Fruit fly (Drosophila melanogaster): Measurements from ENCODE around the gene Rab40.

Rab40 gene

dm6 chrX:12462936-12463558, at the start of gene Rab40, which contains the start of gene CG42258:
Gene Rab40, minus strand, starts transcription at chrX:12463112.
Gene CG42258, plus strand, starts transcription at chrX:12463528.
- TF ChIP-seq EcR (GFP tag; optimal IDR thresholded peaks at IDR 0.05) (no peak), psq (optimal IDR thresholded peaks at IDR 0.05) (no peak), Dll (optimal IDR thresholded peaks at IDR 0.05) (no peak), pan (optimal IDR thresholded peaks at IDR 0.05) (no peak), usp (GFP tag; optimal IDR thresholded peaks at IDR 0.05) (no peak), CG8478 (optimal IDR thresholded peaks at IDR 0.05) (no peak)

DNA sequence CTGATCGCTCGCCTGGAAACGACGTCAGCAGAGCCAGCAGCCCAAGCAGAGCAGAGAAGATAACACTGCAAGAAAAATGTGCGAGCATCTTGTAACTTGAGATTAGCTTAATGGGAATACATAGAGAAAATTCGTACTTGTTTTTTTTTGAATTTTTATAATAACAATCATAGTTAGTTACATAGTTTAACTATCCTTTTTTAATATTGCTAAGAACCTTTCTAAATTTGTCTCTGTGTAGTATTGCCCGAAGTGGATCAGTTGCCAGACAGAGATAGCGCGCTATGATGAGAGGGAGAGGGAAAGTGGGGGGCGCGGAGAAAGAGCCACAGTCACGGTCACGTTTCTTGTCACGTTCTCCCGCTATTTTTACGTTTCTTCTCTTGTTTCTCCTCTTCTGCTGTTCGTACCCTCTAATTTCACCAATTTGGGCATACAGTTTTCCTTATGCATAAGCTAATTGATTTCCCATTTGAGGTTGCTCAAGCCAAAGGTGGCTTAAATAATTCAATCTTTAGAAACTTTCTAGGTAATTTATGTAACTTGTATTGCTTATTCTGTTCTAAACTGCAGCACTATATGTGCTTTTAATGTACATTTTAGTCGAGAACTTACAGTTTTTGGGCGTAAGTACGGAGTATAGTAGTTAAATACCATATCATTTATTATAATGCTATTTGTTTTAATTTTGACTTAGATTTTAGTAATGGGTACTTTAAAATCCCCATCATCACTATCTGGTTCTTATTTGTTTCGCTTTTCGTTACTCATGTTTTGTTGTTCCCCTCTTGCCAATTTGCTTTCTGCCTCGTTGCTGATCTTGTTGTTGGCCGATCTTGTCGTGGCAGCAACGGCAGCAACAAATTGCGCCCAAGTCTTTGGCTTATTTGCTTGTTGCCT, 48.1 kb upstream of the Rab40 start:
- TF ChIP-seq pan (optimal IDR thresholded peaks at IDR 0.05) (peak; percentile 74), Dll (optimal IDR thresholded peaks at IDR 0.05) (no peak), usp (GFP tag; optimal IDR thresholded peaks at IDR 0.05) (no peak), CG8478 (optimal IDR thresholded peaks at IDR 0.05) (no peak), psq (optimal IDR thresholded peaks at IDR 0.05) (no peak), EcR (GFP tag; optimal IDR thresholded peaks at IDR 0.05) (no peak)

- TF ChIP-seq EcR (GFP tag; optimal IDR thresholded peaks at IDR 0.05), result no peak
- TF ChIP-seq pan (optimal IDR thresholded peaks at IDR 0.05), result no peak
- no peak for TF ChIP-seq usp (GFP tag; optimal IDR thresholded peaks at IDR 0.05)
- TF ChIP-seq Dll (optimal IDR thresholded peaks at IDR 0.05), result no peak
- TF ChIP-seq CG8478 (optimal IDR thresholded peaks at IDR 0.05), result no peak
- no peak for TF ChIP-seq psq (optimal IDR thresholded peaks at IDR 0.05)
These were observed 44.7 kb upstream of the Rab40 start for dm6 chrX:12507589-12507988.

DNA sequence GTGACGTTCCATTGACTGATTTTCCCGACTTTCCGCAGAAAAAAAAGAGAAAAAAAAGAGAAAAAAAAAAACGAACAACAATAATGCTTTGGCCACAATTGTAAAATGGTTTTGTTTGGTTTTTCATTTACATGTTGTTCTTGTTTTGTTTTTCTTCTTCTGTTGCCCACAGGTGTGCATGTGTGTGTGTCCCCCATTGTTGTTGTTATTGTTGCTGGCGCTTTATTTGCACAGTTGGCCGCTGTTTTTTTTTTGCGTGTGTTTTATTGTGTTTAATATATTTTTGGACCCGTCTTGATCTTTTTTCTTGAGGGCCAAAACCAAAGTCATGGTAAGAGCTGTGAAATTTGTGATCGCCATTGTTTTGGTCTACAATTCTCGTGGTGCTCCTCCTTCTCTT, 35.2 kb upstream of the Rab40 start:
- TF ChIP-seq pan (optimal IDR thresholded peaks at IDR 0.05) (no peak), EcR (GFP tag; optimal IDR thresholded peaks at IDR 0.05) (no peak), usp (GFP tag; optimal IDR thresholded peaks at IDR 0.05) (no peak)

DNA sequence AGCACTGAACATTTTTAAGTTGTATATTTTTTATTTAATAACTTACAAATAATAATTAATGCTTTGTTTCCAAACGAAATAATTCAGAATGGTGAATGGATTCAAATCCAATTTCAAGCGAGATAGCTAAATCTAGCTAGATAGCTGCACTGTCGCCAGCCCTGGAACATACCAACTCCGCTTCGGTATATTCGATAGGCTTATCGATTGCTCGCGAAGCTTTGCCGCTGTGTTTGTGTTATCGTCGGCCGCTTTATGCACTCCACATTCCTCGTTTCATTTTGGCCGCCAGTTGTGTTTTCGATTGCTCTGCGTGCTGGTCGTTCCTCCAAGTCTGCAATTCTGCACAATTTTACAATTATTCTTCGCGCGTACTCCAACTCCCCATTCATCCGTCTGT, 34.0 kb upstream of the Rab40 start, which contains the start of gene mdu:
mdu (plus strand) TSS at position 259 of the 400 bp plus-strand sequence.
- TF ChIP-seq pan (optimal IDR thresholded peaks at IDR 0.05), result no peak
- no peak for TF ChIP-seq CG8478 (optimal IDR thresholded peaks at IDR 0.05)
- TF ChIP-seq usp (GFP tag; optimal IDR thresholded peaks at IDR 0.05), result no peak
- no peak for TF ChIP-seq Dll (optimal IDR thresholded peaks at IDR 0.05)
- TF ChIP-seq psq (optimal IDR thresholded peaks at IDR 0.05), result no peak
- TF ChIP-seq EcR (GFP tag; optimal IDR thresholded peaks at IDR 0.05), result no peak

dm6 chrX:12496497-12496896, 33.6 kb upstream of the Rab40 start, which contains the start of gene Mks1:
Gene Mks1, minus strand, starts transcription at chrX:12496597.
- TF ChIP-seq psq (optimal IDR thresholded peaks at IDR 0.05), result no peak
- no peak for TF ChIP-seq CG8478 (optimal IDR thresholded peaks at IDR 0.05)
- TF ChIP-seq pan (optimal IDR thresholded peaks at IDR 0.05), result no peak
- TF ChIP-seq EcR (GFP tag; optimal IDR thresholded peaks at IDR 0.05), result no peak
- no peak for TF ChIP-seq usp (GFP tag; optimal IDR thresholded peaks at IDR 0.05)
- no peak for TF ChIP-seq Dll (optimal IDR thresholded peaks at IDR 0.05)

dm6 chrX:12489991-12490390, 27.1 kb upstream of the Rab40 start, which contains the start of gene Lsp1alpha:
Gene Lsp1alpha, plus strand, starts transcription at chrX:12490291.
- TF ChIP-seq Dll (optimal IDR thresholded peaks at IDR 0.05), result no peak
- no peak for TF ChIP-seq EcR (GFP tag; optimal IDR thresholded peaks at IDR 0.05)
- TF ChIP-seq pan (optimal IDR thresholded peaks at IDR 0.05), result no peak
- TF ChIP-seq usp (GFP tag; optimal IDR thresholded peaks at IDR 0.05), result no peak
- TF ChIP-seq psq (optimal IDR thresholded peaks at IDR 0.05), result no peak
- no peak for TF ChIP-seq CG8478 (optimal IDR thresholded peaks at IDR 0.05)

- TF ChIP-seq CG8478 (optimal IDR thresholded peaks at IDR 0.05) (no peak), psq (optimal IDR thresholded peaks at IDR 0.05) (no peak), usp (GFP tag; optimal IDR thresholded peaks at IDR 0.05) (no peak), pan (optimal IDR thresholded peaks at IDR 0.05) (no peak)
These were observed 24.6 kb upstream of the Rab40 start for dm6 chrX:12487485-12487884.

DNA sequence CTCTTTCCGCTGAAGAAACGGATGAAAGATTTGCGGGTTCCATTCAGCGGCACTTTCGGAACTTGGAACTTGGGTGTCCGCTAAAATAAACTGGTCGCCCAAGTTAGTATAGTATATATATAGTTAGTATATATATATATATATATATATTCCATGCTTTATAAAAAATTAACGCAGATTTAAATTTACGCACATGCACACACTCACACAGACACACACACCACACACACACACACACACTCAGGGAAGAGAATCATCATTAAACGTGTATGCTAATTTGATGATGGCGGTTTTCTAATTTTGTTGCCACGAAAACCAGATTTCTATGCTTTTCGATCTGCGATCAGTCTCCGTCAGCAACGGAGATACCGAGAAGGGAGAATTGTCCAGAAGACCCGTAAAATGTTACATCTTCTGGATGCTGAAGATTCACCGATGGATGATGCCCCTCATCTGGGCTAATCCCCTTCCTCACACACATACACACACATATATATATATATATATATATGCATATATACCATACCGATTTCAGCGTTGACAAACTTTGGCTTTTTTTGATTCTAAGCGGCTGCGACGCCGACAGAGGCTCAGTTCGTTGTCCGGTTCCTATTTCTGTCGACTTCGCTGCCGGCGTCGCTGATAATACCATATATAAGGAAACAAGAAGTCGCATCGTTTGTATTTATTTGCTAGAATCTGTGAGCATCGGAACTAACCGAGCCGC, 23.5 kb upstream of the Rab40 start, which contains the start of gene Cpr11A:
Cpr11A (plus strand) TSS at position 677 of the 727 bp plus-strand sequence.
- TF ChIP-seq Dll (optimal IDR thresholded peaks at IDR 0.05) (no peak), CG8478 (optimal IDR thresholded peaks at IDR 0.05) (no peak), pan (optimal IDR thresholded peaks at IDR 0.05) (no peak), EcR (GFP tag; optimal IDR thresholded peaks at IDR 0.05) (no peak), usp (GFP tag; optimal IDR thresholded peaks at IDR 0.05) (no peak)

dm6 chrX:12480282-12480681, 17.4 kb upstream of the Rab40 start:
- no peak for TF ChIP-seq EcR (GFP tag; optimal IDR thresholded peaks at IDR 0.05)
- TF ChIP-seq usp (GFP tag; optimal IDR thresholded peaks at IDR 0.05), result no peak
- TF ChIP-seq pan (optimal IDR thresholded peaks at IDR 0.05), result no peak
- no peak for TF ChIP-seq Dll (optimal IDR thresholded peaks at IDR 0.05)
- TF ChIP-seq CG8478 (optimal IDR thresholded peaks at IDR 0.05), result no peak
- no peak for TF ChIP-seq psq (optimal IDR thresholded peaks at IDR 0.05)

DNA sequence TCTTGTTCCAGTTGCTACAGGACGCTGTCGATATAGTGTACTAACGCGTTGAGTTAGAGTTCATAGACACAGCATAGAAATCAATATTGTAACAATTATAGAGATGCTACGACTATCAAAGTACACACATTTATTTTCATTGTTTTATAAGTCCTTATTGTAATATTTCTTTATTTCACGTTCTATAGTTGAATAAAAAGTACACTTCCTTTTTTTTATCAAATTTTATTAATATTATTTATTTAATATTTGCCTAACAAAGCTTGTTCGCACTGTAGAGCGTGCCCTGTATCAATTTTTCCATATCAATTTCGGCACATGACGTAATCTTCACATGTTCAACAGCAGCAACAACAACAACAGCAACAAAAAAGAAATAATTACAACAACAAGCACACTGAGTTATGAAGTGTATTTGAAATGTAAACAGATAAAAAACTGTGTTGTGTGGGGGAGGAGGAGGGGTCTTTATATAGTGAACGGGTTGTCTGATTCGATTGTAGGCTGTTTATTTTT, 11.1 kb upstream of the Rab40 start:
- TF ChIP-seq psq (optimal IDR thresholded peaks at IDR 0.05) (no peak), pan (optimal IDR thresholded peaks at IDR 0.05) (no peak), Dll (optimal IDR thresholded peaks at IDR 0.05) (no peak), usp (GFP tag; optimal IDR thresholded peaks at IDR 0.05) (no peak), CG8478 (optimal IDR thresholded peaks at IDR 0.05) (no peak), EcR (GFP tag; optimal IDR thresholded peaks at IDR 0.05) (no peak)

All from whole organism.